Fruit fly (Drosophila melanogaster) S2 (cell line): ENCODE measurements around the gene TAF1B.

Experiments
- CG8478 ChIP-seq: fragments of >200 bp; optimal IDR thresholded peaks from 2 replicates; lab custom pipeline; 2018
- CTCF ChIP-seq, 2 experiments: fragments of >200 bp; optimal IDR thresholded peaks; 2 replicates each; lab custom pipeline; 2018

DNA sequence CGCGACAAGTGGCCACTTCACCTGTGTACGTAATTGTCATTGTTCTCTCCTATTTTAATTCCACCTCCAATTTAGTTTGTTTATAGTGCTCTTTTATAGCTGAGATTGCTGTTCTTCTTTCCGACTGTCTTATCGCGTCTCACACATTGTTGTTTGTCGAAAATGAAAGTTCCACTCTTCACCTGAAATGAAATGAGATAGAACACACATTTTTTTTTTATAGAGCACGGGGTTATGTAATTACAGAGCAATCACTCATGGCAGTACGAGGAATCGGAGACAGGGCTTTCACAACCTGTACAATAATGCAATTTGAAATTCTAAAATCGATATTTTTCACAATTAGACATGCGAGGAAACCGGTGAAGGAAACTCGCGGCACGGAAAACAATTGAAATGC is 23.3 kb upstream of the TAF1B start:
- no peak for TF ChIP-seq CTCF (optimal IDR thresholded peaks at IDR 0.05; lab: Kevin White, UChicago)
- no peak for TF ChIP-seq CG8478
